Worm (Caenorhabditis elegans) whole organism, early embryonic: ENCODE data around the gene ptr-15.

Experiments
- ama-1 ChIP-seq: fragments of 150-350 bp; optimal IDR thresholded peaks from 2 replicates; lab custom pipeline; 2014
- hmbx-1 ChIP-seq: sonication (generic microtip); optimal IDR thresholded peaks from 2 replicates; lab custom pipeline; 2016; ENCODE audit warnings: mild to moderate bottlenecking, missing genetic modification characterization, missing compliant biosample characterization
- hnd-1 ChIP-seq: sonication (generic microtip); optimal IDR thresholded peaks from 2 replicates; lab custom pipeline; 2016; ENCODE audit warnings: missing genetic modification characterization, missing compliant biosample characterization
- tbx-11 ChIP-seq: fragments of 200-800 bp; sonication (Bioruptor generic); IDR thresholded peaks from 2 replicates; pipeline ENCODE4 v1.3.6; 2022; ENCODE audit warnings: missing genetic modification characterization, missing compliant biosample characterization
- tra-4 ChIP-seq: sonication (generic microtip); optimal IDR thresholded peaks from 2 replicates; lab custom pipeline; 2017; ENCODE audit warnings: missing genetic modification characterization, missing compliant biosample characterization

DNA sequence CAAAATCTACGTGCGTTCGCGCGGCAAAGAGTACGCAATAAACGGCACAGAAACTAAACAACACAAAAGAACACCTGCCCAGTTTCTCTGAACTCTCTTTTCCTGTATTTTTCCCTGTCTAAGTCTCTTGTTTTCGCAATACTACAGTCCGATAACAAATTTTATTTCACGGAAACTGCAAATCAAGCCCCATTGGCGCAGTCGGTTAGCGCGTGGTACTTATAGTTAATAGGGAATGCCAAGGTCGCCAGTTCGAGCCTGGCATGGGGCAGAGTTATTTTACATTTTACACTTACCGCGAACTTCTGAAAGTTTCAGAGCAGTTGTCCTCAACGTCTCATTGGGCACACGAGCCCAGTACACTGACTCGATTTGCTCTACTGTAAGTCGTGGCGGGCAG, 52.5 kb downstream of the ptr-15 start:
- TF ChIP-seq hmbx-1 (tag; lab: Kevin White, UChicago): no peak
- no peak for TF ChIP-seq tbx-11 (GFP tag; lab: Robert Waterston, UW)
- no peak for TF ChIP-seq ama-1
- no peak for TF ChIP-seq hnd-1 (tag; lab: Kevin White, UChicago)
- TF ChIP-seq tra-4: no peak
